Worm (Caenorhabditis elegans): ENCODE data around the gene srb-16.

Gene srb-16

ce11 chrII:5187469-5187868 lies 36.7 kb upstream of the srb-16 start, which contains the start of gene crh-2:
Gene crh-2, minus strand, starts transcription at chrII:5187569.
- TF ChIP-seq lin-13 (tag; optimal IDR thresholded peaks at IDR 0.05) (no peak), unc-39 (tag; optimal IDR thresholded peaks at IDR 0.05) (no peak), nhr-237 (tag; optimal IDR thresholded peaks at IDR 0.05) (no peak), blmp-1 (tag; optimal IDR thresholded peaks at IDR 0.05) (no peak), nhr-76 (tag; optimal IDR thresholded peaks at IDR 0.05) (no peak), pha-4 (tag; optimal IDR thresholded peaks at IDR 0.05) (no peak), unc-62 (GFP tag; optimal IDR thresholded peaks at IDR 0.05) (no peak), bed-3 (GFP tag; optimal IDR thresholded peaks at IDR 0.05) (no peak), sptf-1 (tag; optimal IDR thresholded peaks at IDR 0.05) (no peak), drap-1 (GFP tag; optimal IDR thresholded peaks at IDR 0.05) (no peak), ceh-39 (tag; optimal IDR thresholded peaks at IDR 0.05) (no peak), nhr-2 (tag; optimal IDR thresholded peaks at IDR 0.05) (no peak)

DNA sequence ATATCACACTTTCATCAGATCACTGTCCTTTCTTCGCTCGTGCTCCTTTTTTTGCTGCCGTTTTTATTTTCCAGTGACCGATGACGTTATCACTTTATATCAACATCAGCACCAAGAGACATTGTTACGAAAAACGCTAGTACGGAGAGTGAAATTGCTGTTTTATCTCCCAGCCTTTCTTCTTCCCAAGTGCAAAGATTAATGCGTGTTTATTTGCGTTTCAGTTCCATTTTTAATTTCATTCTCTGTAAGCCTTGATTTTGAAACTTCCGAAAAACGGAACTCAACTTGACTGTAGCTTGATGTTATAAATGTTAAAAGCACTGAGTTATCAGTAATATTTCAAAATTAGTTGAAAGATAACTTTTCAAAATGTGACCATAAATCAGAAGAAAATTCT lies 36.1 kb upstream of the srb-16 start:
- TF ChIP-seq ces-1 (GFP tag; optimal IDR thresholded peaks at IDR 0.05) = no peak
- TF ChIP-seq elt-1 (tag; optimal IDR thresholded peaks at IDR 0.05; ENCODE audit: borderline replicate concordance, insufficient read depth) = no peak
- TF ChIP-seq nhr-2 (tag; optimal IDR thresholded peaks at IDR 0.05) = no peak
- TF ChIP-seq sptf-1 (tag; optimal IDR thresholded peaks at IDR 0.05) = no peak
- TF ChIP-seq nhr-28 (tag; optimal IDR thresholded peaks at IDR 0.05) = no peak
- TF ChIP-seq flh-1 (GFP tag; optimal IDR thresholded peaks at IDR 0.05) = no peak
- no peak for TF ChIP-seq pha-4 (tag; optimal IDR thresholded peaks at IDR 0.05)

DNA sequence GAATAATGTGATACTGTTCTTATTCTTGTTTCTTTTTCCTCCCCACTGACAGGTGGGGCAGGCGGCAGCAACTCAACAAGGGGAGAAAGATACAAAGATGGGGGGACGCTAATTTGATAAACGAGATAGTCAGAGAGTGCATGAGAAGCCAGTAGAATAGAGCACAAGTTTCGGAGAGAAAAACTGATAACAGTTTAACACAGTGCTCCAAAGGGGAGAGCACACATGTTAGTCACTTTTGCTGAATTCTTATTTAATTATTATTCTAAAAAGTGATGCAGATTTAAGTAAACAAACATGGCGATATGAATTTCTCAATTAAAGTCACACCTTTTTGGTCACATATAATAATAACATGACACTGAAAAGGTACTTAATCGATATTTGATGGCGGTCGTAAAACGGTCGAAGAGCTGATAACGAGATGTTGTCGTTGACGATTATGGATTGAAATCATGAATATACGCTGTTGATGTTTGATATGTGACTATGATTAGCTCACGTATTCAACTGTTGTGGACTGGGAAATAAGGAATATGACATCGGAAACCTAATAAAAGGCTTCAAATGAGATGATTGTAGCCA lies 35.3 kb upstream of the srb-16 start:
- no peak for TF ChIP-seq ztf-11 (tag; optimal IDR thresholded peaks at IDR 0.05)

ce11 chrII:5184661-5185545 lies 34.2 kb upstream of the srb-16 start:
- TF ChIP-seq nhr-2 (tag; optimal IDR thresholded peaks at IDR 0.05) (no peak), bed-3 (GFP tag; optimal IDR thresholded peaks at IDR 0.05) (no peak), unc-39 (tag; optimal IDR thresholded peaks at IDR 0.05) (no peak), ham-2 (GFP tag; optimal IDR thresholded peaks at IDR 0.05) (no peak), unc-120 (tag; optimal IDR thresholded peaks at IDR 0.05; ENCODE audit: poor library complexity, severe bottlenecking) (no peak), tbx-8 (GFP tag; optimal IDR thresholded peaks at IDR 0.05) (no peak), mab-5 (tag; optimal IDR thresholded peaks at IDR 0.05) (no peak)

DNA sequence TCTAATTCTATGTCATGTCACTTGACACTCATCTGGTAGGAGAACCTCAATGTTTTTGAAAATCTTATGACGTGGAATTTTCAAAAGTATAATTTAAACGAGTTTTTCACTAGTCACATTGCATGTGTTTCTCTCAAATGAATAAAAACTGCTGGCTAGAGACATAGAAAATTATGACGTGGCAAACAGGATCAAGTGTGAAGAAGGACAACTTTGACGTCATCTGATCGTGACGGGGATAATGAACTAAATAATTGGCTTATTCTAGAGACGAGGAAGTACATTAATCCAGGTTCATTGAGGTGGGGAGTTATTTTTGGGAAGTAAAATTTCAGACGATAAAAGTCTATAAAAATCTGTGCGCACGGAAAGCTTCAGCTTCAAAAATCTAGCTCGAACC lies 32.5 kb upstream of the srb-16 start:
- TF ChIP-seq pha-4 (tag; optimal IDR thresholded peaks at IDR 0.05) (no peak), unc-39 (tag; optimal IDR thresholded peaks at IDR 0.05) (no peak), nhr-12 (tag; optimal IDR thresholded peaks at IDR 0.05) (no peak), snpc-4 (tag; optimal IDR thresholded peaks at IDR 0.05) (no peak), nhr-2 (tag; optimal IDR thresholded peaks at IDR 0.05) (no peak), cnd-1 (tag; optimal IDR thresholded peaks at IDR 0.05) (no peak), sem-2 (GFP tag; optimal IDR thresholded peaks at IDR 0.05) (no peak), zip-8 (tag; optimal IDR thresholded peaks at IDR 0.05) (no peak), mls-2 (tag; optimal IDR thresholded peaks at IDR 0.05) (no peak), blmp-1 (tag; optimal IDR thresholded peaks at IDR 0.05) (no peak), M03D4.4 (tag; optimal IDR thresholded peaks at IDR 0.05) (no peak), unc-120 (tag; optimal IDR thresholded peaks at IDR 0.05; ENCODE audit: poor library complexity, severe bottlenecking) (no peak), ztf-11 (tag; optimal IDR thresholded peaks at IDR 0.05) (no peak), nhr-28 (tag; optimal IDR thresholded peaks at IDR 0.05) (no peak), ceh-43 (GFP tag; optimal IDR thresholded peaks at IDR 0.05) (no peak)

DNA sequence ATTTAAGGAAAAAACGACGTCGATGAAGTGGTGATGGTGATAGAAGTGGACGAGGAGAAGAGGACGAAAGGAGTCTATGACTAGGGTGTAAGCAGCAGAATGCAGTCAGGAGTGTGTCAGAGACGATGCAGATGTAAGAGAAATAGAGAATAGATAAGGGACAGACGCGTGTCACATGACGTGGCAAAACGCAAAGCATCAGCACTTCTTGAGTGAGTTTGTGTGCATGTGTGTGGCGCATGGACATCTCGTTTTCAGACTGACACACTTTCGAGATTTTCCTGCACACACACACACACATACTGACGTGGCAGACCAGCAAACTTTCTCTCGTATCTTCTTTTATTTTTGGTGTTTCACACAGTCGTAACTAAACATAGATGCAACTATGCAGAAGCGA lies 31.7 kb upstream of the srb-16 start:
- TF ChIP-seq unc-62 (GFP tag; optimal IDR thresholded peaks at IDR 0.05) (peak; percentile 52), lsy-2 (tag; optimal IDR thresholded peaks at IDR 0.05) (no peak), hlh-1 (tag; optimal IDR thresholded peaks at IDR 0.05) (peak; percentile 90), elt-1 (tag; optimal IDR thresholded peaks at IDR 0.05; ENCODE audit: borderline replicate concordance, insufficient read depth) (no peak), pha-4 (tag; optimal IDR thresholded peaks at IDR 0.05) (no peak), ces-1 (GFP tag; optimal IDR thresholded peaks at IDR 0.05) (no peak)

All from whole organism, mixed stage, embryonic.